Worm (Caenorhabditis elegans) whole organism, L3 larva: ENCODE data around the gene ast-1.
"Not testable (repeated sequence)": the region's sequence is repeated elsewhere in the genome, so short reads cannot be mapped to it uniquely, and the experiment has no call there.

ENCODE experiments used
- R02D3.7 ChIP-seq: fragments of 150-350 bp; optimal IDR thresholded peaks from 2 replicates; lab custom pipeline; 2014; ENCODE audit warnings: missing biosample characterization, missing genetic modification characterization
- ama-1 ChIP-seq: fragments of 150-350 bp; optimal IDR thresholded peaks from 2 replicates; lab custom pipeline; 2018
- ceh-16 ChIP-seq: sonication (generic microtip); optimal IDR thresholded peaks from 2 replicates; lab custom pipeline; 2017; ENCODE audit warnings: missing biosample characterization, missing genetic modification characterization
- ceh-28 ChIP-seq: fragments of 150-350 bp; optimal IDR thresholded peaks from 2 replicates; lab custom pipeline; 2014; ENCODE audit warnings: missing biosample characterization, missing genetic modification reagents, missing genetic modification characterization
- ceh-82 ChIP-seq: fragments of 150-350 bp; optimal IDR thresholded peaks from 2 replicates; lab custom pipeline; 2014; ENCODE audit warnings: missing biosample characterization, missing genetic modification characterization
- elt-1 ChIP-seq: fragments of 150-350 bp; optimal IDR thresholded peaks from 2 replicates; lab custom pipeline; 2014; ENCODE audit warnings: missing biosample characterization, missing genetic modification characterization
- elt-2 ChIP-seq: sonication (generic microtip); optimal IDR thresholded peaks from 2 replicates; lab custom pipeline; 2016; ENCODE audit warnings: missing genetic modification reagents, mild to moderate bottlenecking, missing genetic modification characterization, missing compliant biosample characterization
- elt-3 ChIP-seq, 3 experiments: fragments of 150-350 bp in 1 of 3; sonication (generic microtip) in 2 of 3; optimal IDR thresholded peaks; 2 replicates in 2 of 3; 4 replicates in 1 of 3; lab custom pipeline; 2014 to 2017; ENCODE audit warnings: missing biosample characterization in 3 of 3, missing genetic modification characterization in 3 of 3
- fkh-10 ChIP-seq: sonication (generic microtip); optimal IDR thresholded peaks from 2 replicates; lab custom pipeline; 2017; ENCODE audit warnings: missing biosample characterization, missing genetic modification reagents, missing genetic modification characterization
- fkh-2 ChIP-seq: fragments of 150-350 bp; optimal IDR thresholded peaks from 2 replicates; lab custom pipeline; 2014; ENCODE audit warnings: missing biosample characterization, missing genetic modification reagents, missing genetic modification characterization
- fos-1 ChIP-seq: fragments of 150-350 bp; optimal IDR thresholded peaks from 2 replicates; lab custom pipeline; 2014; ENCODE audit warnings: missing biosample characterization, missing genetic modification characterization
- jun-1 ChIP-seq: fragments of 150-350 bp; optimal IDR thresholded peaks from 2 replicates; lab custom pipeline; 2014; ENCODE audit warnings: missing biosample characterization, missing genetic modification reagents, missing genetic modification characterization
- lin-15B ChIP-seq: fragments of 150-350 bp; optimal IDR thresholded peaks from 2 replicates; lab custom pipeline; 2014; ENCODE audit warnings: missing biosample characterization, missing genetic modification characterization
- lin-39 ChIP-seq: fragments of 150-350 bp; optimal IDR thresholded peaks from 2 replicates; lab custom pipeline; 2018; ENCODE audit warnings: missing biosample characterization, missing genetic modification reagents, missing genetic modification characterization
- lsy-12 ChIP-seq: sonication (generic microtip); optimal IDR thresholded peaks from 2 replicates; lab custom pipeline; 2016; ENCODE audit warnings: mild to moderate bottlenecking, missing genetic modification characterization, missing compliant biosample characterization
- mdl-1 ChIP-seq: fragments of 150-350 bp; optimal IDR thresholded peaks from 2 replicates; lab custom pipeline; 2014; ENCODE audit warnings: missing biosample characterization, missing genetic modification characterization
- nfya-1 ChIP-seq: sonication (generic microtip); optimal IDR thresholded peaks from 2 replicates; lab custom pipeline; 2017; ENCODE audit warnings: missing genetic modification characterization, mild to moderate bottlenecking, missing compliant biosample characterization, antibody characterized with exemption, moderate library complexity; ENCODE audit not compliant: insufficient read depth
- nhr-23 ChIP-seq: fragments of 150-350 bp; optimal IDR thresholded peaks from 2 replicates; lab custom pipeline; 2014; ENCODE audit warnings: missing biosample characterization, missing genetic modification reagents, missing genetic modification characterization
- nhr-25 ChIP-seq: sonication (generic microtip); optimal IDR thresholded peaks from 2 replicates; lab custom pipeline; 2017; ENCODE audit warnings: missing biosample characterization, missing genetic modification characterization
- nhr-28 ChIP-seq: fragments of 150-350 bp; optimal IDR thresholded peaks from 2 replicates; lab custom pipeline; 2014; ENCODE audit warnings: missing biosample characterization, missing genetic modification characterization
- nhr-43 ChIP-seq: sonication (generic microtip); optimal IDR thresholded peaks from 2 replicates; lab custom pipeline; 2016; ENCODE audit warnings: mild to moderate bottlenecking, missing genetic modification characterization, missing compliant biosample characterization; ENCODE audit not compliant: poor library complexity, severe bottlenecking
- nhr-76 ChIP-seq: fragments of 150-350 bp; sonication (generic microtip); optimal IDR thresholded peaks from 5 replicates; lab custom pipeline; 2014; ENCODE audit warnings: missing biosample characterization, missing genetic modification characterization
- nhr-77 ChIP-seq: fragments of 150-350 bp; optimal IDR thresholded peaks from 2 replicates; lab custom pipeline; 2014; ENCODE audit warnings: missing biosample characterization, missing genetic modification characterization
- pha-4 ChIP-seq: fragments of 150-350 bp; optimal IDR thresholded peaks from 2 replicates; lab custom pipeline; 2014; ENCODE audit warnings: missing biosample characterization, missing genetic modification reagents, missing genetic modification characterization
- pqm-1 ChIP-seq: fragments of 150-350 bp; optimal IDR thresholded peaks from 2 replicates; lab custom pipeline; 2017; ENCODE audit warnings: missing biosample characterization, missing genetic modification characterization, inconsistent platforms
- sea-2 ChIP-seq: fragments of 150-350 bp; sonication (generic microtip); optimal IDR thresholded peaks from 4 replicates; lab custom pipeline; 2014; ENCODE audit warnings: missing biosample characterization, missing genetic modification reagents, missing genetic modification characterization
- skn-1 ChIP-seq: fragments of 150-350 bp; optimal IDR thresholded peaks from 2 replicates; lab custom pipeline; 2014; ENCODE audit warnings: missing biosample characterization, missing genetic modification characterization
- snpc-4 ChIP-seq: fragments of 150-350 bp; optimal IDR thresholded peaks from 2 replicates; lab custom pipeline; 2014; ENCODE audit warnings: missing biosample characterization, missing genetic modification characterization
- tbx-2 ChIP-seq: sonication (generic microtip); optimal IDR thresholded peaks from 2 replicates; lab custom pipeline; 2016; ENCODE audit warnings: mild to moderate bottlenecking, missing genetic modification characterization, missing compliant biosample characterization
- unc-39 ChIP-seq: sonication (generic microtip); optimal IDR thresholded peaks from 4 replicates; lab custom pipeline; 2017; ENCODE audit warnings: missing biosample characterization, missing genetic modification characterization
- zag-1 ChIP-seq: fragments of 150-350 bp; optimal IDR thresholded peaks from 2 replicates; lab custom pipeline; 2014; ENCODE audit warnings: missing biosample characterization, missing genetic modification characterization
- ztf-11 ChIP-seq: fragments of 150-350 bp; optimal IDR thresholded peaks from 2 replicates; lab custom pipeline; 2014; ENCODE audit warnings: missing biosample characterization, missing genetic modification characterization

ast-1 gene

ce11 chrII:4173398-4173797, 38.2 kb upstream of the ast-1 start, which contains the start of gene R03H10.6:
Gene R03H10.6 (minus strand): TSS chrII:4173498.
- TF ChIP-seq elt-1 (tag; lab: Kevin White, UChicago) = no peak
- no peak for TF ChIP-seq unc-39 (tag; lab: Kevin White, UChicago)
- no peak for TF ChIP-seq skn-1 (tag; lab: Kevin White, UChicago)
- no peak for TF ChIP-seq pha-4 (tag; lab: Kevin White, UChicago)
- no peak for TF ChIP-seq sea-2 (GFP tag; lab: Kevin White, UChicago)
- no peak for TF ChIP-seq jun-1 (tag; lab: Kevin White, UChicago)
- no peak for TF ChIP-seq nhr-77
- TF ChIP-seq ama-1 (lab: Kevin White, UChicago) = no peak

- no peak for TF ChIP-seq tbx-2 (tag; lab: Kevin White, UChicago)
- no peak for TF ChIP-seq elt-2 (tag; lab: Kevin White, UChicago)
- no peak for TF ChIP-seq elt-3 (tag; optimal IDR thresholded peaks at IDR 0.05; lab: Kevin White, UChicago)
Observed at ce11 chrII:4170508-4170907, 35.3 kb upstream of the ast-1 start, which contains the start of gene R03H10.5. Gene R03H10.5 (minus strand): TSS chrII:4170608.

DNA sequence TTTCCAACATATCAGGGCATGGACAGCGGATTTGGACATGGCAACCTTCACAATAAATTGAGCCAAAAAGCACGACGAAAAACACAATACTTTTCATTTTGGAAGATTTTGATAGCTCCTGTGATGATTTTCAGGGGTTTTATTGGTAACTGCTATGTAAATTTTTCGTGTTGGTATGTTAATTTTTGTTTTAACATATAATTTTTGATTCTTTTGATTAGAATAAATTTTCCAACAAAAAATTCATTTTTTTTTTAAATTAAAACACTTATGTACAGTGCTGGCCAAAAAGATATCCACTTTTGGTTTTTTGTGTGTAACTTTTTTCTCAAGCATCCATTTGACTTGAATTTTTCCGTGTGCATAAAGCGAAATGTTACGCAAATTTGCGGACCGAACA, 33.2 kb upstream of the ast-1 start, which contains the start of gene R03H10.4:
Gene R03H10.4 (minus strand): TSS at position 101 of the 400 bp plus-strand sequence.
- TF ChIP-seq fkh-10; ceh-82 (tag; lab: Kevin White, UChicago); nhr-25 (tag; lab: Kevin White, UChicago): not testable (repeated sequence)

ce11 chrII:4167833-4168232, 32.7 kb upstream of the ast-1 start:
- TF ChIP-seq jun-1 (tag; lab: Kevin White, UChicago) (no peak), nhr-25 (tag; lab: Kevin White, UChicago) (no peak), nhr-76 (tag; lab: Kevin White, UChicago) (no peak), lsy-12 (tag; lab: Kevin White, UChicago) (no peak), unc-39 (tag; lab: Kevin White, UChicago) (no peak), mdl-1 (tag; lab: Kevin White, UChicago) (no peak), ceh-28 (tag; lab: Kevin White, UChicago) (no peak), zag-1 (tag; lab: Kevin White, UChicago) (no peak)

DNA sequence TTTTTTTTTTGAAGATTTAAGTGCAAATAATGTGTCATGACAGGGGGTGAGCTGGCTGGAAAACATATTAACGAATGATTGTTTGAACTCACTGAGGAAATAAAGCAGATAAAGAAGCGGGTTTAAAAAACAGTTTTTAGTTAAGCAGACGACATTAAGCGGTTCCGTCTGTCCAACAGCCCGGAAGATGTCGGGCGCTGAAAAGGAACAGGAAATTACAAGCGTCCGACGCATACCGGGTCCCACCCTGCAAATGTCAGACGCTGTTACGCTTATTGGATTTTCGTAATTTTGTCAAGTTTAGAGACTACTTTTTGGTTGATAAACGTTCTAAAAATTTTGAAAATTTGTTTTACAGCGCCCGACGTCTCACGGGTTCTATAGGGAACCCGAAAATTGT, 24.4 kb upstream of the ast-1 start:
- TF ChIP-seq nhr-23 (tag; lab: Kevin White, UChicago) (no peak), pqm-1 (tag; lab: Kevin White, UChicago) (no peak), snpc-4 (no peak), R02D3.7 (no peak)

DNA sequence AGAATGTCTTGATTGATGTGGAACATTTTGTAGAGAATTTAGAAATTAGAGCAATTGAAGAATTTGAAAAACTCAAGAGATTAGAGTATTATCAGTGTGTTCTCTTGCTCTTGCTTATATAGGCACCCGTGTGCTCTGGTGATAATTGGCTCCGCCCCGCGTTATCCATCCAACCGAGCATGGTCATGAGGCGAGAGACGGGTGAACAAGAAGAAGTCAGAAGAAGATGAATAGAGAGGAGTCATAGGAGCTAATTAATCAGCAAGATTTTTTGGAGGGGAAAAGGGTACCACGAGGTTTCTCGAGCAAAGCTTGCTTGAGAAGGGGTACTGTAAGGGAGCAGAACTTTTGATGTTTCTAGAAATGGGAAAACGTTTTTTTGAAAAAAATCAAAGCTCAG, 22.7 kb upstream of the ast-1 start:
- no peak for TF ChIP-seq elt-1 (tag; lab: Kevin White, UChicago)

- TF ChIP-seq nhr-25 (tag; lab: Kevin White, UChicago) (no peak), ceh-28 (tag; lab: Kevin White, UChicago) (no peak), lin-39 (tag; lab: Kevin White, UChicago) (no peak), skn-1 (tag; lab: Kevin White, UChicago) (no peak), nhr-77 (no peak), elt-3 (tag; optimal IDR thresholded peaks at IDR 0.05; lab: Kevin White, UChicago) (no peak), ceh-16 (no peak), fkh-2 (tag; lab: Kevin White, UChicago) (no peak), nhr-43 (tag; lab: Kevin White, UChicago) (no peak), mdl-1 (tag; lab: Kevin White, UChicago) (no peak), pha-4 (tag; lab: Kevin White, UChicago) (no peak), ztf-11 (tag; lab: Kevin White, UChicago) (no peak), nhr-28 (tag; lab: Kevin White, UChicago) (no peak), nfya-1 (tag; lab: Kevin White, UChicago) (no peak), fos-1 (tag; lab: Kevin White, UChicago) (no peak), nhr-76 (tag; lab: Kevin White, UChicago) (no peak), ceh-82 (tag; lab: Kevin White, UChicago) (no peak), lin-15B (tag; lab: Kevin White, UChicago) (no peak), tbx-2 (tag; lab: Kevin White, UChicago) (no peak)
Observed at ce11 chrII:4155112-4155823, 20.1 kb upstream of the ast-1 start, which contains the start of gene R03H10.2. Gene R03H10.2 (plus strand): TSS chrII:4155773.
